Worm (Caenorhabditis elegans) whole organism, L3 larva: Measurements from ENCODE around the gene npr-4.
A peak's percentile ranks its signal among the peaks of the same experiment; 100 is the strongest.

Source experiments
- R02D3.7 ChIP-seq: fragments of 150-350 bp; optimal IDR thresholded peaks from 2 replicates; lab custom pipeline; 2014; ENCODE audit warnings: missing biosample characterization, missing genetic modification characterization
- ZK546.5 ChIP-seq: sonication (generic microtip); optimal IDR thresholded peaks from 2 replicates; lab custom pipeline; 2017; ENCODE audit warnings: missing biosample characterization, missing genetic modification characterization
- aly-2 ChIP-seq: fragments of 150-350 bp; optimal IDR thresholded peaks from 2 replicates; lab custom pipeline; 2014; ENCODE audit warnings: missing biosample characterization, missing genetic modification characterization
- ceh-16 ChIP-seq: sonication (generic microtip); optimal IDR thresholded peaks from 2 replicates; lab custom pipeline; 2017; ENCODE audit warnings: missing biosample characterization, missing genetic modification characterization
- ceh-28 ChIP-seq: fragments of 150-350 bp; optimal IDR thresholded peaks from 2 replicates; lab custom pipeline; 2014; ENCODE audit warnings: missing biosample characterization, missing genetic modification reagents, missing genetic modification characterization
- ceh-9 ChIP-seq: sonication (generic microtip); optimal IDR thresholded peaks from 2 replicates; lab custom pipeline; 2018; ENCODE audit warnings: missing biosample characterization, missing genetic modification characterization
- daf-12 ChIP-seq: fragments of 150-350 bp; optimal IDR thresholded peaks from 2 replicates; lab custom pipeline; 2014; ENCODE audit warnings: missing biosample characterization, missing genetic modification reagents, missing genetic modification characterization
- egl-27 ChIP-seq: sonication (generic microtip); optimal IDR thresholded peaks from 4 replicates; lab custom pipeline; 2017; ENCODE audit warnings: missing biosample characterization, missing genetic modification reagents, missing genetic modification characterization
- egl-5 ChIP-seq: fragments of 150-350 bp; optimal IDR thresholded peaks from 2 replicates; lab custom pipeline; 2017; ENCODE audit warnings: missing biosample characterization, missing genetic modification reagents, missing genetic modification characterization, inconsistent platforms
- elt-1 ChIP-seq: fragments of 150-350 bp; optimal IDR thresholded peaks from 2 replicates; lab custom pipeline; 2014; ENCODE audit warnings: missing biosample characterization, missing genetic modification characterization
- elt-2 ChIP-seq: sonication (generic microtip); optimal IDR thresholded peaks from 2 replicates; lab custom pipeline; 2016; ENCODE audit warnings: missing genetic modification reagents, mild to moderate bottlenecking, missing genetic modification characterization, missing compliant biosample characterization
- fkh-10 ChIP-seq: sonication (generic microtip); optimal IDR thresholded peaks from 2 replicates; lab custom pipeline; 2017; ENCODE audit warnings: missing biosample characterization, missing genetic modification reagents, missing genetic modification characterization
- fkh-2 ChIP-seq: fragments of 150-350 bp; optimal IDR thresholded peaks from 2 replicates; lab custom pipeline; 2014; ENCODE audit warnings: missing biosample characterization, missing genetic modification reagents, missing genetic modification characterization
- fos-1 ChIP-seq: fragments of 150-350 bp; optimal IDR thresholded peaks from 2 replicates; lab custom pipeline; 2014; ENCODE audit warnings: missing biosample characterization, missing genetic modification characterization
- jun-1 ChIP-seq: fragments of 150-350 bp; optimal IDR thresholded peaks from 2 replicates; lab custom pipeline; 2014; ENCODE audit warnings: missing biosample characterization, missing genetic modification reagents, missing genetic modification characterization
- lin-15B ChIP-seq: fragments of 150-350 bp; optimal IDR thresholded peaks from 2 replicates; lab custom pipeline; 2014; ENCODE audit warnings: missing biosample characterization, missing genetic modification characterization
- lin-39 ChIP-seq: fragments of 150-350 bp; optimal IDR thresholded peaks from 2 replicates; lab custom pipeline; 2018; ENCODE audit warnings: missing biosample characterization, missing genetic modification reagents, missing genetic modification characterization
- lsy-12 ChIP-seq: sonication (generic microtip); optimal IDR thresholded peaks from 2 replicates; lab custom pipeline; 2016; ENCODE audit warnings: mild to moderate bottlenecking, missing genetic modification characterization, missing compliant biosample characterization
- mml-1 ChIP-seq: fragments of 150-350 bp; sonication (generic microtip); optimal IDR thresholded peaks from 3 replicates; lab custom pipeline; 2014; ENCODE audit warnings: missing biosample characterization, missing genetic modification characterization
- nfya-1 ChIP-seq: sonication (generic microtip); optimal IDR thresholded peaks from 2 replicates; lab custom pipeline; 2017; ENCODE audit warnings: missing genetic modification characterization, mild to moderate bottlenecking, missing compliant biosample characterization, antibody characterized with exemption, moderate library complexity; ENCODE audit not compliant: insufficient read depth
- nhr-12 ChIP-seq: fragments of 150-350 bp; optimal IDR thresholded peaks from 2 replicates; lab custom pipeline; 2014; ENCODE audit warnings: missing biosample characterization, missing genetic modification characterization
- nhr-23 ChIP-seq: fragments of 150-350 bp; optimal IDR thresholded peaks from 2 replicates; lab custom pipeline; 2014; ENCODE audit warnings: missing biosample characterization, missing genetic modification reagents, missing genetic modification characterization
- nhr-237 ChIP-seq: fragments of 150-350 bp; optimal IDR thresholded peaks from 2 replicates; lab custom pipeline; 2014; ENCODE audit warnings: missing biosample characterization, missing genetic modification characterization
- nhr-25 ChIP-seq: sonication (generic microtip); optimal IDR thresholded peaks from 2 replicates; lab custom pipeline; 2017; ENCODE audit warnings: missing biosample characterization, missing genetic modification characterization
- nhr-43 ChIP-seq: sonication (generic microtip); optimal IDR thresholded peaks from 2 replicates; lab custom pipeline; 2016; ENCODE audit warnings: mild to moderate bottlenecking, missing genetic modification characterization, missing compliant biosample characterization; ENCODE audit not compliant: poor library complexity, severe bottlenecking
- nhr-67 ChIP-seq: fragments of 150-350 bp; optimal IDR thresholded peaks from 2 replicates; lab custom pipeline; 2014; ENCODE audit warnings: missing biosample characterization, missing genetic modification characterization
- nhr-76 ChIP-seq: fragments of 150-350 bp; sonication (generic microtip); optimal IDR thresholded peaks from 5 replicates; lab custom pipeline; 2014; ENCODE audit warnings: missing biosample characterization, missing genetic modification characterization
- nhr-77 ChIP-seq: fragments of 150-350 bp; optimal IDR thresholded peaks from 2 replicates; lab custom pipeline; 2014; ENCODE audit warnings: missing biosample characterization, missing genetic modification characterization
- pqm-1 ChIP-seq: fragments of 150-350 bp; optimal IDR thresholded peaks from 2 replicates; lab custom pipeline; 2017; ENCODE audit warnings: missing biosample characterization, missing genetic modification characterization, inconsistent platforms
- sea-2 ChIP-seq: fragments of 150-350 bp; sonication (generic microtip); optimal IDR thresholded peaks from 4 replicates; lab custom pipeline; 2014; ENCODE audit warnings: missing biosample characterization, missing genetic modification reagents, missing genetic modification characterization
- skn-1 ChIP-seq: fragments of 150-350 bp; optimal IDR thresholded peaks from 2 replicates; lab custom pipeline; 2014; ENCODE audit warnings: missing biosample characterization, missing genetic modification characterization
- snpc-4 ChIP-seq: fragments of 150-350 bp; optimal IDR thresholded peaks from 2 replicates; lab custom pipeline; 2014; ENCODE audit warnings: missing biosample characterization, missing genetic modification characterization
- unc-62 ChIP-seq: fragments of 150-350 bp; sonication (generic microtip); optimal IDR thresholded peaks from 4 replicates; lab custom pipeline; 2014; ENCODE audit warnings: missing biosample characterization, missing genetic modification reagents, missing genetic modification characterization
- zag-1 ChIP-seq: fragments of 150-350 bp; optimal IDR thresholded peaks from 2 replicates; lab custom pipeline; 2014; ENCODE audit warnings: missing biosample characterization, missing genetic modification characterization
- ztf-11 ChIP-seq: fragments of 150-350 bp; optimal IDR thresholded peaks from 2 replicates; lab custom pipeline; 2014; ENCODE audit warnings: missing biosample characterization, missing genetic modification characterization

The npr-4 gene

DNA sequence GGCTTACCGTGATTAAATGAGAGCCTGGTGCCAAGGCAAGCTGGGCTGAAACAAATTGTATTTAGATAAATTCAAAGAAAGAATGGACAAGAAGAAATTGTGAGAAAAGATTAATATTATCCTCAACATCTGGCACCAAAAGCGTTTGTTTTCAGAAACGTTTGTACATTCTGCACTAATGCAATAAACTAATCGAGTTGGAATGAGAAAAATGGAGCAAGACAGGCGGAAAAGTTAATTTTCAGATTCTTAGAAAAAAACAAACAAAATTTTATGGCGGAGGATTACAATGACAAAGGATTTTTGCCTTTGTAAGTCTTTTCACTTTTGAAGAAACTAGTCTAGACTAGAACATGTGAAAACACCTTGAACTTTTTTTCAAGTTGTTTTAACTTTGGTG is at the start of gene npr-4:
TSS of gene npr-4 (minus strand) at position 52 of the 400 bp plus-strand sequence.
- TF ChIP-seq snpc-4 (tag; lab: Kevin White, UChicago) (no peak), mml-1 (tag; lab: Kevin White, UChicago) (no peak), ztf-11 (tag; lab: Kevin White, UChicago) (no peak), jun-1 (tag; lab: Kevin White, UChicago) (no peak), fos-1 (tag; lab: Kevin White, UChicago) (no peak), nhr-25 (tag; lab: Kevin White, UChicago) (no peak), nhr-67 (no peak), egl-5 (tag; lab: Kevin White, UChicago) (no peak), ceh-28 (no peak), egl-27 (tag; lab: Kevin White, UChicago) (no peak), zag-1 (tag; lab: Kevin White, UChicago) (no peak), lsy-12 (tag; lab: Kevin White, UChicago) (no peak), aly-2 (tag; lab: Kevin White, UChicago) (no peak), fkh-10 (no peak), nhr-43 (tag; lab: Kevin White, UChicago) (no peak), pqm-1 (no peak), sea-2 (GFP tag; lab: Kevin White, UChicago) (no peak), nhr-77 (tag; lab: Kevin White, UChicago) (no peak), fkh-2 (tag; lab: Kevin White, UChicago) (no peak), R02D3.7 (tag; lab: Kevin White, UChicago) (no peak)

DNA sequence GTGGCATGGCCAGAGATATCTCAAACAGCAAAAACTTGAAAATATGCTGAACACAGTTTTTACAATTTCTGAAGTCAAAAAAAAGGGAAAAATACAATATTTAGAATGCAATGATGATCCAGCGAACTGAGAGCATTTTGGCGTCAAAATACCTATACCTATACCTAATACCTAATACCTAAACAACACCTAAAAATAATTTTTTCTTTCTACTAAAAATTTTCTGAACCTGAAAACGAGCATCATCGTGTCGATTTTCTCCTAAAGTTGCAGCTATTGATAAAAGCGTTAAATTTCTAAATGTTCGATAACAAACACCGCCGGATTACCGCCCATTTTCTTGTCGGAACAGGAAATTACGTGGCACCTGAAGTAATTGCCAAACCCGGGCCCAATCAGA is 45.4 kb upstream of the npr-4 start, which contains the start of gene T24D5.4:
TSS of gene T24D5.4 (plus strand) at position 301 of the 400 bp plus-strand sequence.
- TF ChIP-seq snpc-4 (tag; lab: Kevin White, UChicago) (no peak), elt-1 (tag; lab: Kevin White, UChicago) (no peak), unc-62 (no peak), zag-1 (tag; lab: Kevin White, UChicago) (no peak), nhr-237 (tag; lab: Kevin White, UChicago) (no peak), nhr-25 (tag; lab: Kevin White, UChicago) (no peak), nhr-43 (tag; lab: Kevin White, UChicago) (no peak), ceh-16 (no peak), R02D3.7 (tag; lab: Kevin White, UChicago) (no peak), fkh-2 (tag; lab: Kevin White, UChicago) (no peak), ZK546.5 (tag; lab: Kevin White, UChicago) (no peak)

DNA sequence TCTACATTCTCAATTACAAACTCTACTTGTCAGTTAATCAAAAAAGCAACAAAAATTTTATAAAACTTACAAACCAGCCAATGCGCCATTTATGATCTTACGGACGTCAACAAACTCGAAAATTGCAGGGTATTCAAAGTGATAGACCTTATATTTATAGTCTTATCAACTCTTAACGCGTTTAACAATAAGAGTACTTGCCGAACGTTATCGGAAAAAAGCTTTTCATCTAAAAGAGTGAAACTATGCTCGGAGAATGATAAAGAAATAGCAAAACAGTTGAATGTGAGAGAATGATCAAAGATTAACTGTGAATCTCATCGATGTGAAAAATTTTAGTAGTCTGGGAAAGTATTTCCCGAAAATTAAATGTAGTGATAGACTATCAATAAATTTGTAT is 44.5 kb upstream of the npr-4 start:
- no peak for TF ChIP-seq ceh-9 (tag; lab: Kevin White, UChicago)
- TF ChIP-seq elt-2: peak; percentile 73
- no peak for TF ChIP-seq daf-12 (tag; lab: Kevin White, UChicago)
- TF ChIP-seq pqm-1: peak; percentile 45
- TF ChIP-seq, all 47 proteins: peak for 2

DNA sequence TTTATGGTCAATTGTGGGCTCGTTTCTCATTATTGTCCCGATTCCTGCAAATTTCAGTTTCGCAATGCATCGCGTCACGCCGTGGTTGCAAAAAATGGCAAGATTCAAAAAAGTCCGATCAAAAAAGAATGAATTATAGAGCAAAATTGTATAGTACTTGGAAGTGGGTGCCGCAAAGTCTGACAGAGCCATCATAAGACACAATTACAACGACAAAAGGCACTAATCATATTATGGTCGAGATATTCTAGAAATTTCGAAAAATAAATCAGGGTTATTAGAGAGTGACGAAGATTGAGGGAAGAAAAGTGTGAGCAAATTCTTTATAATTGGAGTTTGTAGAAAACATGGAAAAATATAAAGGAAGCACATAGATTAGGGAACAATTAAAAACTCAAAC is 43.7 kb upstream of the npr-4 start:
- TF ChIP-seq ZK546.5 (tag; lab: Kevin White, UChicago) (no peak), fkh-10 (no peak), lin-39 (no peak), fkh-2 (tag; lab: Kevin White, UChicago) (no peak), jun-1 (tag; lab: Kevin White, UChicago) (no peak), daf-12 (tag; lab: Kevin White, UChicago) (no peak), nhr-76 (tag; lab: Kevin White, UChicago) (no peak), ceh-28 (no peak), nhr-237 (tag; lab: Kevin White, UChicago) (no peak), nhr-12 (tag; lab: Kevin White, UChicago) (no peak), R02D3.7 (tag; lab: Kevin White, UChicago) (no peak), nhr-23 (tag; lab: Kevin White, UChicago) (no peak), lin-15B (tag; lab: Kevin White, UChicago) (no peak), elt-2 (no peak), nhr-25 (tag; lab: Kevin White, UChicago) (no peak), fos-1 (tag; lab: Kevin White, UChicago) (no peak)

DNA sequence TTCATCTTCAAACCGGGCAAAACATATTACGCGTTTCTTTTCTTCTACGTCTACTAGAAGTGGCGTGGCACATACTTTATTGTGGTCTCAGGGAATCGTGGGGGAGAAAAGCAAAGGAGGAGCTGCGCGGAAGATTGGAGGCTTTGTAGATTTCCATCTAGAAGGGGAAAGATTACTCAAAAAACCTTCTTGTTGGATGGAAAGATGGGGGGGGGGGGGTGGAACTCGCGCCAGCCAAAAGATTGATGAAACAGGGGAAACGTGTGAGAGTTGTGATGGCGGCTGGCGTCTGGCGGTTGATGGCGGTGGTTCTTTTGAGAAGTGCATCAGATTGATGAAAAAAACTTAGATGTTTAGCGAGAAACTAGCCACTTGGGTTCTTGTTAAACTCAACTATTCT is 38.0 kb upstream of the npr-4 start:
- TF ChIP-seq lin-15B (tag; lab: Kevin White, UChicago): no peak
- peak; percentile 30 for TF ChIP-seq lin-39
- peak; percentile 16 for TF ChIP-seq nfya-1 (tag; lab: Kevin White, UChicago)
- no peak for TF ChIP-seq elt-2
- peak; percentile 52 for TF ChIP-seq elt-1 (tag; lab: Kevin White, UChicago)
- TF ChIP-seq skn-1: no peak
